Worm (Caenorhabditis elegans) whole organism, L2 larva: ENCODE results near the gene ttr-48.

Experiments
- C34F6.9 ChIP-seq: fragments of 150-350 bp; optimal IDR thresholded peaks from 2 replicates; lab custom pipeline; 2014; ENCODE audit warnings: missing biosample characterization, missing genetic modification characterization
- F13H6.1 ChIP-seq: sonication (generic microtip); optimal IDR thresholded peaks from 2 replicates; lab custom pipeline; 2016; ENCODE audit warnings: missing genetic modification characterization, missing compliant biosample characterization
- alr-1 ChIP-seq: fragments of 150-350 bp; optimal IDR thresholded peaks from 2 replicates; lab custom pipeline; 2014; ENCODE audit warnings: missing biosample characterization, missing genetic modification characterization
- blmp-1 ChIP-seq: sonication (generic microtip); optimal IDR thresholded peaks from 2 replicates; lab custom pipeline; 2017; ENCODE audit warnings: missing genetic modification characterization, mild to moderate bottlenecking, missing compliant biosample characterization, antibody characterized with exemption, moderate library complexity; ENCODE audit not compliant: insufficient read depth
- egl-27 ChIP-seq: sonication (generic microtip); optimal IDR thresholded peaks from 3 replicates; lab custom pipeline; 2017; ENCODE audit warnings: missing biosample characterization, missing genetic modification reagents, missing genetic modification characterization
- elt-1 ChIP-seq: fragments of 150-350 bp; optimal IDR thresholded peaks from 2 replicates; lab custom pipeline; 2014; ENCODE audit warnings: missing biosample characterization, missing genetic modification characterization
- elt-3 ChIP-seq: sonication (generic microtip); optimal IDR thresholded peaks from 2 replicates; lab custom pipeline; 2017; ENCODE audit warnings: missing biosample characterization, missing genetic modification characterization
- fos-1 ChIP-seq: fragments of 150-350 bp; optimal IDR thresholded peaks from 2 replicates; lab custom pipeline; 2014; ENCODE audit warnings: missing biosample characterization, missing genetic modification characterization
- gmeb-1 ChIP-seq: fragments of 150-350 bp; optimal IDR thresholded peaks from 2 replicates; lab custom pipeline; 2014; ENCODE audit warnings: missing biosample characterization, missing genetic modification characterization
- lin-11 ChIP-seq: fragments of 150-350 bp; sonication (generic microtip); optimal IDR thresholded peaks from 2 replicates; lab custom pipeline; 2014; ENCODE audit warnings: missing biosample characterization, missing genetic modification characterization, inconsistent platforms, mixed read lengths
- lin-13 ChIP-seq: fragments of 150-350 bp; optimal IDR thresholded peaks from 2 replicates; lab custom pipeline; 2014; ENCODE audit warnings: missing biosample characterization, missing genetic modification reagents, missing genetic modification characterization
- lin-39 ChIP-seq: fragments of 150-350 bp; optimal IDR thresholded peaks from 2 replicates; lab custom pipeline; 2014; ENCODE audit warnings: missing biosample characterization, missing genetic modification reagents, missing genetic modification characterization
- lsy-2 ChIP-seq, 2 experiments: fragments of 150-350 bp in 1 of 2; sonication (generic microtip) in 1 of 2; optimal IDR thresholded peaks; 2 replicates each; lab custom pipeline; 2014 to 2017; ENCODE audit warnings: missing biosample characterization in 2 of 2, missing genetic modification characterization in 2 of 2
- mab-5 ChIP-seq: fragments of 150-350 bp; optimal IDR thresholded peaks from 2 replicates; lab custom pipeline; 2014; ENCODE audit warnings: missing biosample characterization, missing genetic modification characterization
- mbf-1 ChIP-seq: sonication (generic microtip); optimal IDR thresholded peaks from 2 replicates; lab custom pipeline; 2017; ENCODE audit warnings: missing biosample characterization, missing genetic modification characterization
- nhr-10 ChIP-seq: sonication (generic microtip); optimal IDR thresholded peaks from 2 replicates; lab custom pipeline; 2017; ENCODE audit warnings: missing biosample characterization, missing genetic modification characterization
- nhr-23 ChIP-seq: fragments of 150-350 bp; optimal IDR thresholded peaks from 2 replicates; lab custom pipeline; 2014; ENCODE audit warnings: missing biosample characterization, missing genetic modification reagents, missing genetic modification characterization
- nhr-25 ChIP-seq: fragments of 150-350 bp; sonication (generic microtip); optimal IDR thresholded peaks from 3 replicates; lab custom pipeline; 2014; ENCODE audit warnings: missing biosample characterization, missing genetic modification characterization
- nhr-6 ChIP-seq: fragments of 150-350 bp; optimal IDR thresholded peaks from 2 replicates; lab custom pipeline; 2014; ENCODE audit warnings: missing biosample characterization, missing genetic modification characterization
- nhr-77 ChIP-seq: fragments of 150-350 bp; optimal IDR thresholded peaks from 2 replicates; lab custom pipeline; 2014; ENCODE audit warnings: missing biosample characterization, missing genetic modification characterization
- sem-4 ChIP-seq: fragments of 150-350 bp; optimal IDR thresholded peaks from 2 replicates; lab custom pipeline; 2014; ENCODE audit warnings: missing biosample characterization, missing genetic modification reagents, missing genetic modification characterization
- sma-3 ChIP-seq: sonication (generic microtip); optimal IDR thresholded peaks from 2 replicates; lab custom pipeline; 2016; ENCODE audit warnings: missing genetic modification reagents, missing genetic modification characterization, missing compliant biosample characterization
- sma-9 ChIP-seq, 2 experiments: fragments of 150-350 bp in 1 of 2; sonication (generic microtip) in 1 of 2; optimal IDR thresholded peaks; 2 replicates each; lab custom pipeline; 2014 to 2016; ENCODE audit warnings: missing genetic modification characterization in 2 of 2, mild to moderate bottlenecking in 1 of 2, missing biosample characterization in 1 of 2, missing compliant biosample characterization in 1 of 2, missing genetic modification reagents in 1 of 2, moderate library complexity in 1 of 2
- snpc-4 ChIP-seq: fragments of 150-350 bp; optimal IDR thresholded peaks from 2 replicates; lab custom pipeline; 2014; ENCODE audit warnings: missing biosample characterization, missing genetic modification characterization
- unc-39 ChIP-seq: fragments of 150-350 bp; optimal IDR thresholded peaks from 2 replicates; lab custom pipeline; 2014; ENCODE audit warnings: missing biosample characterization, missing genetic modification characterization
- unc-62 ChIP-seq: fragments of 150-350 bp; optimal IDR thresholded peaks from 2 replicates; lab custom pipeline; 2014; ENCODE audit warnings: missing biosample characterization, missing genetic modification reagents, missing genetic modification characterization
- zag-1 ChIP-seq: fragments of 150-350 bp; optimal IDR thresholded peaks from 2 replicates; lab custom pipeline; 2014; ENCODE audit warnings: missing biosample characterization, missing genetic modification characterization
- ztf-11 ChIP-seq: sonication (generic microtip); optimal IDR thresholded peaks from 2 replicates; lab custom pipeline; 2017; ENCODE audit warnings: missing biosample characterization, missing genetic modification characterization
- ztf-4 ChIP-seq: fragments of 150-350 bp; optimal IDR thresholded peaks from 2 replicates; lab custom pipeline; 2014; ENCODE audit warnings: missing biosample characterization, missing genetic modification characterization

The ttr-48 gene

DNA sequence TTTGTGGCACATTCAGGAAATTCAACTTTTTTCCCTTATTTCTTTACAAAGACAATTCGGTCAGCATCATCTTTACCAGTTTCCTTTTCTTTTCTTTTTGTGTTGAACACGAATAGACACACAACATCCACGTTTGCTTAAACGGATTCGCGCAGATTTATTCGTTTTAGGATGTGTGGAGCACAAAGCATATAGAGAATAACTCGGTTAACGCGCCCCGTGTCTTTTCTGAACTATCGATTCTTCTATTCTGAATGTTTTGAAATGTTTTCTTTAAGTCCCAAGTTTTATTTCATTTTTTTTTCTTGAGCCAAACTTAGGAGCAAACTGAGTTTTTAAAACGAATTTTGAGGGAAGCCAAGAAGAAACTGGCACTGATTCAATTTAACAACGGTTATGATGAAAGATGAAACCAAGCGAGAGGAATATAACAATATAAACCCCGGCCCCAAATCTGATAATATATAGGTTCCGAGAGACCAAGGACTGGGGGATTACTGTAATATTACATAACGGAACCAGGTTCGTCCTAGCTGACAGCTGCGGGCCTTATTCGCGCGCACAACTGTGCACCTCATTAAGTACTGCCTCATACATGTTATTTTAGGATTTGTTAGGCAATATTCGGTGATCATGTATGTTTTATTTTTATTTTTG is 29.5 kb upstream of the ttr-48 start:
- TF ChIP-seq nhr-6 (no peak), zag-1 (tag; lab: Kevin White, UChicago) (peak; percentile 29), lsy-2 (tag; optimal IDR thresholded peaks at IDR 0.05; lab: Kevin White, UChicago) (no peak)

DNA sequence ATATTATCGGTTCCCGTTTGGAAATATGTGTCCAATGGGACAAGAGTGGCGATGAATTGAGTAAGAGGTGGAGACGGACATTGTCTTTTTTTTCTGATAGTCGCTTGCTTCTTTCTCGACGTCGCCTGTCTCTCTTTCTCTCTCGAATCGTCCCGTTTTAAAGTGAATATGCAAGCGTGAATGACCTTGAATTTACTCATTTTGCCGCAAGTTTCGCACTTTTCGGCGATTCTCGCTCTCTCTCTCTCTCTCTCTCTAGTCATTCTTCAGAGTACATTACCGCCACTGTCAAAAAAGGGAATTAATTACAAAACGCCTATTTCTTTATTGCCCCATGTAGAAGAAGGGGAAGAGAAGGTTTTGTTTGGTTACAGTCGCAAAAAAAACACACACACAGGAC is 25.5 kb upstream of the ttr-48 start:
- TF ChIP-seq gmeb-1 (tag; lab: Kevin White, UChicago) = no peak
- TF ChIP-seq blmp-1 (tag; lab: Kevin White, UChicago) = peak; percentile 6
- TF ChIP-seq nhr-25 (tag; lab: Kevin White, UChicago) = peak; percentile 45
- TF ChIP-seq, all 48 proteins: peak for 2

DNA sequence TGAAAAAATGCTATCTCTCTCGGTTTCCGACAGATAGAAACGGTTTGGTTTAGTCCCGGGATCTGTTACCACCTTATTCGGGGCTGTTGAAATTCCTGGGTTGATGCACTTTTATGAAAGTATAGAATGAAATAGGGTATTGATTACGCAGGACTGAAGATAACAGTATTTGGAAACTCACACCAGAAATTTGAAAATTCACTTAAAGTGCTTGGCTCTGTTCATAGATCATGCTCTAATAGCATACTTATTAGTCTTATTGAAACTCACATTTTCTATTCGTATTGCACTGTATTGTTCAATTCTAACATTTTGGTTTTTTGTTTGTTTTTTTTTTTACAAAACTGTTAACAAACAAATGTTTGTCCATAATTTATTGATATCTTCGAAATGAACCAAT is 23.9 kb upstream of the ttr-48 start:
- TF ChIP-seq elt-3 (tag; lab: Kevin White, UChicago) (no peak), mab-5 (tag; lab: Kevin White, UChicago) (no peak), ztf-4 (tag; lab: Kevin White, UChicago) (no peak), sem-4 (tag; lab: Kevin White, UChicago) (no peak), nhr-25 (tag; lab: Kevin White, UChicago) (no peak), sma-9 (GFP tag; optimal IDR thresholded peaks at IDR 0.05; lab: Kevin White, UChicago) (no peak), sma-9 (tag; optimal IDR thresholded peaks at IDR 0.05; lab: Kevin White, UChicago) (no peak)

DNA sequence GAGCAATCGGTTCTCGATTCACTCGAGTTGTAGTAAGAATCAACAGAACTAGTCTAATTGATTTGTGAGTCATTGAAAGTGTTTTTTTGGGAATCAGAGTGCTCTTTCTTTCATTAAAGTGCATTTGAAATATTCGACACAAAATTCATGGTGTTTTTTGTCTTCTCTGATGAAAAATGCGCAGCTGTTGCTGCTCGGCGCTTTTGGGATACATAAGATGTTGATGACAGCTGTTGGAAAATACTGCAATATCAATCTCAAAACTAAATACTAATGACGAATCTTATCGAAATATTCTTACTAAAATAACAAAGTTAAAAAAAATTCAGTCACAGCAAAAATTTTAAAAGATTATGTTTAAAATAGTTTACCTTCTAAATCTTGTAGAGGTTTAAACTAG is 19.0 kb upstream of the ttr-48 start:
- peak; percentile 18 for TF ChIP-seq F13H6.1 (tag; lab: Kevin White, UChicago)
- no peak for TF ChIP-seq mbf-1 (tag; lab: Kevin White, UChicago)
- TF ChIP-seq sma-9 (GFP tag; optimal IDR thresholded peaks at IDR 0.05; lab: Kevin White, UChicago) = peak; percentile 42
- TF ChIP-seq sma-9 (tag; optimal IDR thresholded peaks at IDR 0.05; lab: Kevin White, UChicago) = no peak
- no peak for TF ChIP-seq blmp-1 (tag; lab: Kevin White, UChicago)
- no peak for TF ChIP-seq unc-39 (tag; lab: Kevin White, UChicago)
- no peak for TF ChIP-seq sma-3
- no peak for TF ChIP-seq nhr-10 (tag; lab: Kevin White, UChicago)
- no peak for TF ChIP-seq nhr-77
- TF ChIP-seq gmeb-1 (tag; lab: Kevin White, UChicago) = no peak
- no peak for TF ChIP-seq ztf-11 (tag; lab: Kevin White, UChicago)
- TF ChIP-seq lin-13 (GFP tag; lab: Kevin White, UChicago) = no peak
- peak in 1 of 2 experiments; percentile 19 for TF ChIP-seq lsy-2 (tag; optimal IDR thresholded peaks at IDR 0.05; lab: Kevin White, UChicago)
- TF ChIP-seq elt-1 (tag; lab: Kevin White, UChicago) = no peak

DNA sequence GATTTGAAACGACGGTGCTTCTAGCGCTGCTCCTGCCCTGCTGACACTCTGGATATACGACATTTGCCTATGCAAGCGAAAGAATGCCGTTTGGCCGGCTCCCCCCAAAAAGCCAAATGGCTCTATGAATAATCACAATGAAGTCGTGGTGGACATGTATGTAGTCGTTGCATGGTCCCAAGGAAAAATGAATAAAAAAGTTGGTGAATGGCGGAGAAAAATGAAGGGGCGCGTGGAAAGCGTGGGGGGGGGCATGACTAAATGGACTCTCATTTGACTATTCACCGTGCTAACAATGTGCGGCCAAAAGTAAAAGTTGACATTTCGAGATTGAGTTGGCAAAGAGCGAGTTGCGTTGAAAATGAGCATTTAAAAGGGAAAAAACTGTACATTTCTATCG is 17.2 kb upstream of the ttr-48 start:
- TF ChIP-seq gmeb-1 (tag; lab: Kevin White, UChicago) = no peak
- TF ChIP-seq, all 48 proteins: peak for 0

DNA sequence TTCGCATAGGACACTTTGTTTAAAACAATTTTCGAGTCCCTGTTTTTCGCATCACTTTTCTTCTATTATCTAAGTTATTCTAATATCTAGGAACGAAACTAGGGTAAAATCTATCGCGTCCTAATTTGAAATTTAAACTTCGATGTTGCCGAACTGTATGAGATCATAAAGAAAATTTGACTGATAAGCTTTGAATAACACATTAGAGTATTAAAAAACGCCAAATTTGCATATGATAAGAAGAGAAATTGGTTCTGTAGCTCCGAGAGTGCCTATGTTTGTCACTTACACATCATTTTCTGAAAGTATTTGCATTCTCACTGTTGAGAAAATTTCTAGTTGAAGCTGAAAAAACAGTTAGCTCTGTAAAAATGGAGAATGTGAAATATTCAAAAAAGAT is 16.1 kb upstream of the ttr-48 start:
- TF ChIP-seq unc-62 (GFP tag; lab: Kevin White, UChicago) (no peak), lin-39 (tag; lab: Kevin White, UChicago) (no peak), fos-1 (peak; percentile 39)

DNA sequence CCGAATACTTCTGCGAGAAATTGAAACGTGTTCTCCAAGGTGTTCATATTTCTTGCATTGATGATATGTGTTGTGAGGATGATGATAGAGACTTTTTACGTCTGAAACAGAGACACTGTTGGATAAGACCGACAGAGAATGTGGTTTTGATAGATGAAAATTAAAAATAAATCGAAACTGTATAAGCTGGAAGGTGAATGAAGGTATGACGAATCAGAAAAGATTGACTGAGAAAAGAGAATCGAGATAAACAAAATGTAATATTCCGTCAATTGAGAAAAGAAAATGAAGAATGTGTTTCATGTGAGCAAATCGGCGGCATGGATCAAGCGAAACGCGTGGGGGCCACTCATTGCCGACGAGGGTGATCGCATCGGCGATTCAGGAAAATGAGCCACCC is 15.4 kb upstream of the ttr-48 start, which contains the start of gene ceh-18:
ceh-18 (minus strand) TSS at position 101 of the 400 bp plus-strand sequence.
- TF ChIP-seq lsy-2 (tag; optimal IDR thresholded peaks at IDR 0.05; lab: Kevin White, UChicago) = no peak
- TF ChIP-seq ztf-4 (tag; lab: Kevin White, UChicago) = no peak
- TF ChIP-seq nhr-6 = no peak
- TF ChIP-seq F13H6.1 (tag; lab: Kevin White, UChicago) = no peak
- no peak for TF ChIP-seq alr-1
- no peak for TF ChIP-seq lin-11 (tag; lab: Kevin White, UChicago)
- TF ChIP-seq nhr-10 (tag; lab: Kevin White, UChicago) = no peak
- no peak for TF ChIP-seq elt-3 (tag; lab: Kevin White, UChicago)
- no peak for TF ChIP-seq snpc-4 (tag; lab: Kevin White, UChicago)
- TF ChIP-seq nhr-23 (tag; lab: Kevin White, UChicago) = no peak
- no peak for TF ChIP-seq mab-5 (tag; lab: Kevin White, UChicago)
- TF ChIP-seq egl-27 (tag; lab: Kevin White, UChicago) = no peak
- TF ChIP-seq C34F6.9 (tag; lab: Kevin White, UChicago) = no peak
- TF ChIP-seq ztf-11 (tag; lab: Kevin White, UChicago) = no peak
- TF ChIP-seq unc-62 (GFP tag; lab: Kevin White, UChicago) = no peak
